Worm (Caenorhabditis elegans): Measurements from ENCODE around the gene C29E4.13.

DNA sequence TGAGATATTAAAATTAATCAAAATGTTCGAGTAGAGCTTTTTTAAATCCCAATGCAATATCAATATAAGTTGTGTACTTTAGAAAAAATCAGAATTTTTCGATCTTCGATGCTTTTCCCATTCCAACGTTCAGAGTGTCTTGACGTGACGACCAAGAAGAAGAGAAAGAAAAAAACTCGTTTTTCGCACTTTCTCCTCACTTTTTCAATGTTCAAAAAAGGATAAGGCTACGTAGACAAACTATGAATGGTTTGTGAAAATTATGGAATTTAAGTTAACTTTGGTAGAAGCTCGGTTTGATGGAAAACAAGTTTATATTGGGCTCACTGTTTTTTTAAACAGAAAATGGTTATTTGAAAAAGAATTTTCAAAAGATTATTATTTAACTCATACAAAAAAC is 19.2 kb upstream of the C29E4.13 start:
- TF ChIP-seq scrt-1 (GFP tag; IDR thresholded peaks at IDR 0.05) (no peak), hmg-4 (GFP tag; optimal IDR thresholded peaks at IDR 0.05) (no peak), ceh-13 (GFP tag; optimal IDR thresholded peaks at IDR 0.05) (no peak), ama-1 (optimal IDR thresholded peaks at IDR 0.05) (no peak), hnd-1 (tag; optimal IDR thresholded peaks at IDR 0.05) (no peak), pes-1 (GFP tag; IDR thresholded peaks at IDR 0.05) (no peak), hmbx-1 (tag; optimal IDR thresholded peaks at IDR 0.05) (no peak), F13C5.2 (tag; optimal IDR thresholded peaks at IDR 0.05) (no peak), B0310.2 (tag; optimal IDR thresholded peaks at IDR 0.05) (no peak), tra-4 (tag; optimal IDR thresholded peaks at IDR 0.05) (no peak), tbx-37 (GFP tag; conservative IDR thresholded peaks at IDR 0.05) (no peak)
